Fruit fly (Drosophila melanogaster) whole organism, embryonic: ENCODE results near the gene CG5080.
A peak's percentile ranks its signal among the peaks of the same experiment; 100 is the strongest.

ENCODE experiments used
- Abd-B ChIP-seq: fragments of 200-800 bp; sonication (Bioruptor generic); optimal IDR thresholded peaks from 2 replicates; lab custom pipeline; 2018; ENCODE audit warnings: missing biosample characterization, mild to moderate bottlenecking, missing genetic modification characterization, moderate library complexity
- Ada2b ChIP-seq: fragments of 200-800 bp; sonication (Bioruptor generic); IDR thresholded peaks from 2 replicates; pipeline ENCODE4 v1.3.6; 2022; ENCODE audit warnings: missing biosample characterization, missing genetic modification characterization
- C15 ChIP-seq: fragments of 200-800 bp; sonication (Bioruptor generic); IDR thresholded peaks from 3 replicates; pipeline ENCODE4 v1.3.6; 2022; ENCODE audit warnings: missing biosample characterization, missing genetic modification characterization
- CG10147 ChIP-seq: fragments of 200-800 bp; sonication (Bioruptor generic); optimal IDR thresholded peaks from 2 replicates; lab custom pipeline; 2019; ENCODE audit warnings: missing biosample characterization, mild to moderate bottlenecking, missing genetic modification characterization, moderate library complexity
- CG10209 ChIP-seq: fragments of 200-800 bp; sonication (Bioruptor generic); optimal IDR thresholded peaks from 3 replicates; lab custom pipeline; 2017; ENCODE audit warnings: missing biosample characterization, mild to moderate bottlenecking, missing genetic modification characterization, missing genetic modification reagents
- CG10431 ChIP-seq: fragments of 200-800 bp; sonication (Bioruptor generic); optimal IDR thresholded peaks from 3 replicates; lab custom pipeline; 2018; ENCODE audit warnings: missing biosample characterization, mild to moderate bottlenecking, missing genetic modification characterization
- CG10654 ChIP-seq: fragments of 200-800 bp; sonication (Bioruptor generic); optimal IDR thresholded peaks from 2 replicates; lab custom pipeline; 2016; ENCODE audit warnings: missing biosample characterization, missing genetic modification characterization
- CG10959 ChIP-seq: fragments of 200-800 bp; sonication (Bioruptor generic); IDR thresholded peaks from 2 replicates; pipeline ENCODE4 v1.3.6; 2022; ENCODE audit warnings: missing biosample characterization, missing genetic modification characterization
- CG12219 ChIP-seq: fragments of 200-800 bp; sonication (Bioruptor generic); optimal IDR thresholded peaks from 3 replicates; lab custom pipeline; 2018; ENCODE audit warnings: missing biosample characterization, mild to moderate bottlenecking, missing genetic modification characterization
- CG13296 ChIP-seq: fragments of 200-800 bp; sonication (Bioruptor generic); optimal IDR thresholded peaks from 3 replicates; lab custom pipeline; 2018; ENCODE audit warnings: missing biosample characterization, mild to moderate bottlenecking, missing genetic modification characterization
- CG14860 ChIP-seq: fragments of 200-800 bp; sonication (Bioruptor generic); IDR thresholded peaks from 3 replicates; pipeline ENCODE4 v1.3.6; 2022; ENCODE audit warnings: missing biosample characterization, missing genetic modification characterization; ENCODE audit not compliant: partially characterized antibody
- CG15073 ChIP-seq: fragments of 200-800 bp; sonication (Bioruptor generic); optimal IDR thresholded peaks from 2 replicates; lab custom pipeline; 2016; ENCODE audit warnings: missing biosample characterization, missing genetic modification characterization
- CG16779 ChIP-seq: fragments of 200-800 bp; sonication (Bioruptor generic); IDR thresholded peaks from 2 replicates; pipeline ENCODE4 v1.3.6; 2022; ENCODE audit warnings: missing biosample characterization, missing genetic modification characterization
- CG2120 ChIP-seq: fragments of 200-800 bp; sonication (Bioruptor generic); optimal IDR thresholded peaks from 3 replicates; lab custom pipeline; 2016; ENCODE audit warnings: missing biosample characterization, missing genetic modification characterization
- CG2129 ChIP-seq: fragments of 200-800 bp; sonication (Bioruptor generic); IDR thresholded peaks from 2 replicates; pipeline ENCODE4 v1.3.6; 2022; ENCODE audit warnings: missing biosample characterization, missing genetic modification characterization; ENCODE audit not compliant: partially characterized antibody
- CG2199 ChIP-seq: fragments of 200-800 bp; sonication (Bioruptor generic); IDR thresholded peaks from 3 replicates; pipeline ENCODE4 v1.3.6; 2022; ENCODE audit warnings: missing biosample characterization, missing genetic modification characterization
- CG34422 ChIP-seq: fragments of 200-800 bp; sonication (Bioruptor generic); IDR thresholded peaks from 3 replicates; pipeline ENCODE4 v1.3.6; 2022; ENCODE audit warnings: missing biosample characterization, missing genetic modification characterization
- CG4282 ChIP-seq: fragments of 200-800 bp; sonication (Bioruptor generic); optimal IDR thresholded peaks from 2 replicates; lab custom pipeline; 2016; ENCODE audit warnings: missing biosample characterization, missing genetic modification characterization
- CG4707 ChIP-seq: fragments of 200-800 bp; sonication (Bioruptor generic); optimal IDR thresholded peaks from 2 replicates; lab custom pipeline; 2018; ENCODE audit warnings: missing biosample characterization, mild to moderate bottlenecking, missing genetic modification characterization, moderate library complexity
- CG6683 ChIP-seq: fragments of 200-800 bp; sonication (Bioruptor generic); optimal IDR thresholded peaks from 2 replicates; lab custom pipeline; 2017; ENCODE audit warnings: missing biosample characterization, mild to moderate bottlenecking, missing genetic modification characterization, missing genetic modification reagents
- CG6765 ChIP-seq: fragments of 200-800 bp; sonication (Bioruptor generic); optimal IDR thresholded peaks from 3 replicates; lab custom pipeline; 2017; ENCODE audit warnings: missing biosample characterization, mild to moderate bottlenecking, missing genetic modification characterization
- CG6791 ChIP-seq: fragments of 200-800 bp; sonication (Bioruptor generic); IDR thresholded peaks from 3 replicates; pipeline ENCODE4 v1.3.6; 2022; ENCODE audit warnings: missing biosample characterization, missing genetic modification characterization; ENCODE audit not compliant: partially characterized antibody
- CG6854 ChIP-seq: fragments of 200-800 bp; sonication (Bioruptor generic); optimal IDR thresholded peaks from 3 replicates; lab custom pipeline; 2017; ENCODE audit warnings: missing biosample characterization, mild to moderate bottlenecking, missing genetic modification characterization
- CG7271 ChIP-seq: fragments of 200-800 bp; sonication (Bioruptor generic); optimal IDR thresholded peaks from 2 replicates; lab custom pipeline; 2018; ENCODE audit warnings: missing biosample characterization, mild to moderate bottlenecking, missing genetic modification characterization, moderate library complexity
- CG9876 ChIP-seq: fragments of 200-800 bp; sonication (Bioruptor generic); optimal IDR thresholded peaks from 2 replicates; lab custom pipeline; 2016; ENCODE audit warnings: missing biosample characterization, missing genetic modification characterization
- Doc2 ChIP-seq: fragments of 200-800 bp; sonication (Bioruptor generic); IDR thresholded peaks from 2 replicates; pipeline ENCODE4 v1.3.6; 2022; ENCODE audit warnings: missing biosample characterization, missing genetic modification characterization
- Fer1 ChIP-seq: fragments of 200-800 bp; sonication (Bioruptor generic); optimal IDR thresholded peaks from 2 replicates; lab custom pipeline; 2017; ENCODE audit warnings: missing biosample characterization, mild to moderate bottlenecking, missing genetic modification characterization
- HLH4C ChIP-seq: fragments of 200-800 bp; sonication (Bioruptor generic); IDR thresholded peaks from 3 replicates; pipeline ENCODE4 v1.3.6; 2022; ENCODE audit warnings: missing biosample characterization, missing genetic modification characterization; ENCODE audit not compliant: partially characterized antibody
- HLHmδ ChIP-seq: fragments of 200-800 bp; sonication (Bioruptor generic); optimal IDR thresholded peaks from 2 replicates; lab custom pipeline; 2018; ENCODE audit warnings: missing biosample characterization, mild to moderate bottlenecking, missing genetic modification characterization, moderate library complexity
- Hsf ChIP-seq: fragments of 200-800 bp; sonication (Bioruptor generic); optimal IDR thresholded peaks from 3 replicates; lab custom pipeline; 2016; ENCODE audit warnings: missing biosample characterization, missing genetic modification characterization
- Mes4 ChIP-seq: fragments of 200-800 bp; sonication (Bioruptor generic); optimal IDR thresholded peaks from 2 replicates; lab custom pipeline; 2016; ENCODE audit warnings: missing biosample characterization, missing genetic modification characterization
- Oli ChIP-seq: fragments of 200-800 bp; sonication (Bioruptor generic); optimal IDR thresholded peaks from 2 replicates; lab custom pipeline; 2018; ENCODE audit warnings: missing biosample characterization, mild to moderate bottlenecking, missing genetic modification characterization, moderate library complexity
- Spps ChIP-seq: fragments of 200-800 bp; sonication (Bioruptor generic); optimal IDR thresholded peaks from 2 replicates; lab custom pipeline; 2018; ENCODE audit warnings: missing biosample characterization, mild to moderate bottlenecking, missing genetic modification characterization
- ac ChIP-seq: fragments of 200-800 bp; sonication (Bioruptor generic); optimal IDR thresholded peaks from 3 replicates; lab custom pipeline; 2017; ENCODE audit warnings: missing biosample characterization, mild to moderate bottlenecking, missing genetic modification characterization
- br ChIP-seq: fragments of >200 bp; optimal IDR thresholded peaks from 2 replicates; lab custom pipeline; 2017
- cas ChIP-seq: fragments of 200-800 bp; sonication (Bioruptor generic); IDR thresholded peaks from 2 replicates; pipeline ENCODE4 v1.3.6; 2022; ENCODE audit warnings: missing biosample characterization, missing genetic modification characterization
- caup ChIP-seq: fragments of 200-800 bp; sonication (Bioruptor generic); optimal IDR thresholded peaks from 3 replicates; lab custom pipeline; 2017; ENCODE audit warnings: missing biosample characterization, mild to moderate bottlenecking, missing genetic modification characterization, moderate library complexity; ENCODE audit not compliant: severe bottlenecking
- gsb ChIP-seq: fragments of 200-800 bp; sonication (Bioruptor generic); IDR thresholded peaks from 2 replicates; pipeline ENCODE4 v1.3.6; 2022; ENCODE audit warnings: missing biosample characterization, missing genetic modification characterization
- mld ChIP-seq: fragments of 200-800 bp; sonication (Bioruptor generic); IDR thresholded peaks from 3 replicates; pipeline ENCODE4 v1.3.6; 2022; ENCODE audit warnings: missing biosample characterization, missing genetic modification characterization; ENCODE audit not compliant: partially characterized antibody
- nerfin-1 ChIP-seq: fragments of 200-800 bp; sonication (Bioruptor generic); optimal IDR thresholded peaks from 3 replicates; lab custom pipeline; 2019; ENCODE audit warnings: missing biosample characterization, mild to moderate bottlenecking, missing genetic modification characterization, moderate library complexity
- nerfin-2 ChIP-seq: fragments of 200-800 bp; sonication (Bioruptor generic); IDR thresholded peaks from 2 replicates; pipeline ENCODE4 v1.3.6; 2022; ENCODE audit warnings: missing biosample characterization, missing genetic modification characterization; ENCODE audit not compliant: partially characterized antibody
- nmo ChIP-seq: fragments of 200-800 bp; sonication (Bioruptor generic); optimal IDR thresholded peaks from 2 replicates; lab custom pipeline; 2018; ENCODE audit warnings: missing biosample characterization, mild to moderate bottlenecking, missing genetic modification characterization, moderate library complexity
- pb ChIP-seq: fragments of 200-800 bp; sonication (Bioruptor generic); optimal IDR thresholded peaks from 3 replicates; lab custom pipeline; 2016; ENCODE audit warnings: missing biosample characterization, missing genetic modification characterization
- pnt ChIP-seq: fragments of 200-800 bp; sonication (Bioruptor generic); optimal IDR thresholded peaks from 3 replicates; lab custom pipeline; 2016; ENCODE audit warnings: missing biosample characterization, missing genetic modification characterization
- rib ChIP-seq: fragments of 200-800 bp; sonication (Bioruptor generic); IDR thresholded peaks from 2 replicates; pipeline ENCODE4 v1.3.6; 2022; ENCODE audit warnings: missing biosample characterization, missing genetic modification characterization
- schlank ChIP-seq: fragments of 200-800 bp; sonication (Bioruptor generic); optimal IDR thresholded peaks from 2 replicates; lab custom pipeline; 2018; ENCODE audit warnings: missing biosample characterization, mild to moderate bottlenecking, missing genetic modification characterization
- seq ChIP-seq: fragments of 200-800 bp; sonication (Bioruptor generic); IDR thresholded peaks from 2 replicates; pipeline ENCODE4 v1.3.6; 2022; ENCODE audit warnings: missing biosample characterization, missing genetic modification characterization
- sisA ChIP-seq: fragments of 200-800 bp; sonication (Bioruptor generic); IDR thresholded peaks from 2 replicates; pipeline ENCODE4 v1.3.6; 2022; ENCODE audit warnings: missing biosample characterization, missing genetic modification characterization
- sob ChIP-seq: fragments of 200-800 bp; sonication (Bioruptor generic); IDR thresholded peaks from 2 replicates; pipeline ENCODE4 v1.3.6; 2022; ENCODE audit warnings: missing biosample characterization, missing genetic modification characterization
- tgo ChIP-seq: fragments of 200-800 bp; sonication (Bioruptor generic); IDR thresholded peaks from 3 replicates; pipeline ENCODE4 v1.3.6; 2022; ENCODE audit warnings: missing biosample characterization, missing genetic modification characterization

The CG5080 gene

DNA sequence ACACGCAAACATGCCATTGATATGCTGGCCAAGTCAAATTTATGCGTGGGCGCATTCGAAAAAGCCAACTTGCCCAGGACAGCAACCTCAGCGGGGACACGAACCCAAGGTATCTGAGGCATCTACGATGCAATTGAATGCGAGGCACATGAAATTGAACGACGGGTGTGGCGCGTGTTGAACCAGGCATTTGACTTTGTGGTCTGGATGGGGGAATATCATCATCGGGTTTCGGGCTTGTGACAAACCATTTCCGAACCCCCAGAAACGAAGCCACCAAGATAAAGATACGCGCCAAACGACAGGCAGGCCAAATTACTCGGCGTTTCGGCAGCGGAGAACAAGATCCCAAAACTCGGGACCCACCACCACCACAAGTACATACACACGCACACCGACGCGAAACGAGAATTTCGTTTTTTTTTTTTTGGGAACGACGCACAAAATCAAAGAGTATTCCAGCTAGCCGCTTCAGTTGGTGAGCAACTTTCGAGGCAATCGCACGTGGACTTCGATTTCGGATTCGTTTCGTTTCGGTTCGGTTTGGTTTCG lies 20.9 kb downstream of the CG5080 start, which contains the start of gene MFS3 (continued):
- no peak for TF ChIP-seq nerfin-2 (GFP tag; lab: Robert Waterston, UW)
- TF ChIP-seq HLHmδ (GFP tag; lab: Kevin White, UChicago) = peak; percentile 37
- no peak for TF ChIP-seq CG2129 (GFP tag; lab: Robert Waterston, UW)
- TF ChIP-seq CG6791 (GFP tag; lab: Robert Waterston, UW) = 0 out of 3 replicates have a peak, but pooled peaks have one; percentile 38
- no peak for TF ChIP-seq ac
- TF ChIP-seq CG15073 = no peak
- no peak for TF ChIP-seq mld (GFP tag; lab: Robert Waterston, UW)
- no peak for TF ChIP-seq CG9876 (GFP tag; lab: Kevin White, UChicago)
- TF ChIP-seq CG6765 (GFP tag; lab: Kevin White, UChicago) = no peak
- peak; percentile 7 for TF ChIP-seq caup (GFP tag; lab: Kevin White, UChicago)
- TF ChIP-seq CG16779 = no peak
- no peak for TF ChIP-seq CG6854 (GFP tag; lab: Kevin White, UChicago)
- TF ChIP-seq CG4707 (GFP tag; lab: Kevin White, UChicago) = no peak
- no peak for TF ChIP-seq CG10147
- TF ChIP-seq sob (GFP tag; lab: Robert Waterston, UW) = 0 out of 2 replicates have a peak, but pooled peaks have one; percentile 26
- no peak for TF ChIP-seq Oli (tag; lab: Kevin White, UChicago)
- TF ChIP-seq Mes4 (GFP tag; lab: Kevin White, UChicago) = no peak
- TF ChIP-seq Abd-B (GFP tag; lab: Kevin White, UChicago) = peak; percentile 27
- 0 out of 3 replicates have a peak, but pooled peaks have one; percentile 4 for TF ChIP-seq C15 (GFP tag; lab: Robert Waterston, UW)
- TF ChIP-seq br = no peak
- no peak for TF ChIP-seq CG4282
- TF ChIP-seq CG2199 = no peak
- no peak for TF ChIP-seq sisA (GFP tag; lab: Robert Waterston, UW)
- TF ChIP-seq CG10209 (GFP tag; lab: Kevin White, UChicago) = no peak
- no peak for TF ChIP-seq CG12219 (GFP tag; lab: Kevin White, UChicago)
- no peak for TF ChIP-seq nerfin-1 (tag; lab: Kevin White, UChicago)
- peak; percentile 28 for TF ChIP-seq Hsf
- TF ChIP-seq Ada2b = no peak
- TF ChIP-seq tgo (GFP tag; lab: Robert Waterston, UW) = no peak
- TF ChIP-seq HLH4C = no peak
- TF ChIP-seq cas (GFP tag; lab: Robert Waterston, UW) = 0 out of 2 replicates have a peak, but pooled peaks have one; percentile 9
- TF ChIP-seq CG6683 (GFP tag; lab: Kevin White, UChicago) = peak; percentile 16
- no peak for TF ChIP-seq CG34422 (GFP tag; lab: Robert Waterston, UW)
- no peak for TF ChIP-seq CG10959 (GFP tag; lab: Robert Waterston, UW)
- peak; percentile 7 for TF ChIP-seq nmo (GFP tag; lab: Kevin White, UChicago)
- peak; percentile 18 for TF ChIP-seq CG2120 (GFP tag; lab: Kevin White, UChicago)
- TF ChIP-seq rib = no peak
- no peak for TF ChIP-seq CG10654 (GFP tag; lab: Kevin White, UChicago)
- TF ChIP-seq CG7271 (tag; lab: Kevin White, UChicago) = no peak
- no peak for TF ChIP-seq CG10431
- TF ChIP-seq gsb (GFP tag; lab: Robert Waterston, UW) = no peak
- no peak for TF ChIP-seq Doc2
- no peak for TF ChIP-seq pb (GFP tag; lab: Kevin White, UChicago)
- no peak for TF ChIP-seq seq (GFP tag; lab: Robert Waterston, UW)
- TF ChIP-seq CG13296 (GFP tag; lab: Kevin White, UChicago) = no peak
- TF ChIP-seq Spps = no peak
- TF ChIP-seq pnt (GFP tag; lab: Kevin White, UChicago) = no peak
- peak; percentile 62 for TF ChIP-seq Fer1
- no peak for TF ChIP-seq CG14860 (GFP tag; lab: Robert Waterston, UW)
- TF ChIP-seq schlank = no peak
